Worm (Caenorhabditis elegans): ENCODE results near the gene glrx-22.

glrx-22 gene

DNA sequence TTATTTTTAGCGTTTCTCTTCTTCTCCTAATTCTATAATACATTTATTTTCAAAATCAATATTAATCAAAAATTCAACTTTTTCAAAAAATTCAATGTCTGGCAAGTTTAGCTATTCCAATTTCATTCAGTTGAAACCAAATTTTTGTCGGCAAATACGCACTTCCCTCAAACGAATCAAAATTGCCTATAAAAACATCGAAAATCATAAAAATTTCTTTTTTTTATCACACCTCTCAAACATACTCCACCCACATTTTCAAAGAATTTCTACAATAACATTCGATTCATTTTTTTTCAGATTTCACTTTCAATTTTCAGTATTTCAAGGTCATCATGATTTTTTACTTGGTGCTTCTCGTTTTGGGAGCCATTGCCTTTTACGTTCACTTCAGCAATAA lies 41.9 kb downstream of the glrx-22 start, which contains the start of gene faah-1:
faah-1 (plus strand) TSS at position 301 of the 400 bp plus-strand sequence.
- TF ChIP-seq daf-16 (GFP tag; optimal IDR thresholded peaks at IDR 0.05) = no peak
- no peak for TF ChIP-seq daf-16 (tag; optimal IDR thresholded peaks at IDR 0.05)
- no peak for TF ChIP-seq F49E8.2 (tag; optimal IDR thresholded peaks at IDR 0.05; ENCODE audit: borderline replicate concordance)
- no peak for TF ChIP-seq lsy-2 (tag; optimal IDR thresholded peaks at IDR 0.05)
- TF ChIP-seq nhr-10 (tag; optimal IDR thresholded peaks at IDR 0.05) = no peak
- no peak for TF ChIP-seq lim-7 (GFP tag; IDR thresholded peaks at IDR 0.05)
- no peak for TF ChIP-seq sdz-12 (GFP tag; optimal IDR thresholded peaks at IDR 0.05)
- no peak for TF ChIP-seq ceh-82 (tag; optimal IDR thresholded peaks at IDR 0.05)
- no peak for TF ChIP-seq ceh-62 (tag; optimal IDR thresholded peaks at IDR 0.05)
- TF ChIP-seq ceh-28 (tag; optimal IDR thresholded peaks at IDR 0.05) = no peak
- no peak for TF ChIP-seq set-16 (GFP tag; IDR thresholded peaks at IDR 0.05)
- TF ChIP-seq hif-1 (tag; optimal IDR thresholded peaks at IDR 0.05) = no peak
- TF ChIP-seq dmd-9 (GFP tag; IDR thresholded peaks at IDR 0.05) = no peak
- TF ChIP-seq daf-8 (GFP tag; IDR thresholded peaks at IDR 0.05) = no peak
- no peak for TF ChIP-seq nhr-25 (tag; optimal IDR thresholded peaks at IDR 0.05; ENCODE audit: borderline replicate concordance, insufficient read depth)
- no peak for TF ChIP-seq nhr-42 (GFP tag; IDR thresholded peaks at IDR 0.05)

DNA sequence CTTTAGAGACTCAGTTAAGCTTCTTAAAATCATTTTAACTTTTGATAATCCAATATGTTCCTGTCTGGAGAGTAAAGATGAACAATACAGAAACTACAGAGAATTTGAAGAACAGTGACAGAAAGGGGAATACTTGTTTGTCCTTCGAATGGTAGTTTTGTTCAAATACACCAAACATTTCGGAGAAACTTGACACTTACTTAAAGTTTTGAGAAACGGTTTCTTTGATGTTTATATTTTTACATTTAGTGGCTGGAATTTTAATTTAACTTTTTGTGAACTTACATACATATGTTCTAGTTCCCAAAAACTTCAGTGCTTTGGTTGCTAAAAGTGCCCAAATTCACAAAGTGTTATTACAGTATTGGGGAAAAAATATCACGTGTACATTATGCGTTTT lies 43.9 kb downstream of the glrx-22 start, which contains the start of gene B0218.5:
B0218.5 (minus strand) TSS at position 101 of the 400 bp plus-strand sequence.
- TF ChIP-seq nhr-76 (tag; optimal IDR thresholded peaks at IDR 0.05) (no peak), mdt-29 (GFP tag; IDR thresholded peaks at IDR 0.05) (no peak), fos-1 (tag; optimal IDR thresholded peaks at IDR 0.05) (no peak)

DNA sequence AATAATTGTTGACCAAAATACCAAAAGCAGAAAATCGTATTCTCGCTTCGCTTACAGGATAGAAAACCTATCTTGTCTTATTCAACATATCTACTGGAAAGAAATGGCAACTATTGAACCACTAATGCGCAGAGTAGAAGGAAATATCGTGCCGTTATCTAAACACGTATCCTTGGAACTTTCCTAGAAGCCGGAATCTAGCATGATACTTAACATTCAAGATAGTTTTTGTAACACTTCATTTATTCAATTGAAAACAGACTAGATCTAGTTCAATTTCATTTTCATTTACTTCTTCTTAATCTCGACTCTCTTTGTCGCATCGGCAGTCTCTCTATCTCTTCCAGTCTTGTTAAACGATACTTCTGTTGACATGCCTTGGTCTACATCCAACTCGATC lies 46.1 kb downstream of the glrx-22 start:
- TF ChIP-seq aha-1 (tag) (peak; percentile 54), unc-62 (GFP tag; optimal IDR thresholded peaks at IDR 0.05 in 1 of 2) (peak in 1 of 2 experiments; percentile 66), unc-62 (tag; optimal IDR thresholded peaks at IDR 0.05) (no peak), mes-2 (tag; optimal IDR thresholded peaks at IDR 0.05; ENCODE audit: poor library complexity, severe bottlenecking) (peak; percentile 28), nhr-42 (GFP tag; IDR thresholded peaks at IDR 0.05) (no peak), Y75B8A.6 (GFP tag; IDR thresholded peaks at IDR 0.05) (no peak)

DNA sequence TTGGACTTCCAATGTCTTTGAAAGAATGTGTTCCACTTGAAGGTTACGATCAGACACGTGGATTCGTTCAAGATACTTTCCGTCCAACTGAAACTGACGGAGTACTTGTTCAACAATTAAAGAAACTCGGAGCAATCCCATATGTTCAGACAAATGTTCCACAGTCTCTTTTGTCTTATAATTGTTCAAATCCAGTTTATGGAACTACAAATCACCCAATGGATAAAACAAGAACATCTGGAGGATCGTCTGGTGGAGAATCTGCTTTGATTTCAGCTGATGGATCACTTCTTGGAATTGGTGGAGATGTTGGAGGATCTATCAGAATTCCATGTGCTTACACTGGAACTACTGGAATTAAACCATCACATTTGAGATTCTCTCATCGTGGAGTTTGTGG lies 47.9 kb downstream of the glrx-22 start:
- TF ChIP-seq F26F4.8 (GFP tag; conservative IDR thresholded peaks at IDR 0.05) (no peak), unc-62 (GFP tag; optimal IDR thresholded peaks at IDR 0.05 in 1 of 2) (peak in 1 of 2 experiments; percentile 93), unc-62 (tag; optimal IDR thresholded peaks at IDR 0.05) (no peak), ZK337.2 (GFP tag; IDR thresholded peaks at IDR 0.05) (no peak)

DNA sequence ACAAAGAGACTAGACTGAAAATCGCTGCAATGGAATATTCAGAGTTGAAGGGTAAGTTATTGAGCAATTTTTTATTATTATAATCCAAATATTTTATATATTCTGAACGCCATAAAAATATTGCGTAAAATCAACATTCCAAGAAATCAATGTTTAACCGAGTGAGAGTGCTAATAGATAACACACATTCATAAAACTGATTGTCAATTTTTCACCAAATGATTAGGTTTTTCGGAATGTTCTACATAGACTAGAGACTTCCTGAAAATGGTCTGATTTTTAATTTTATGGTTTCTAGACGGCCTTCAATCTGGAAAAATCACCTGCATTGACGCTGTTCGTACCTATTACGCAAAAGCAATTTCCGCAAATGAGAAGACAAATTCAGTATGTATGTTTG lies 48.3 kb downstream of the glrx-22 start:
- TF ChIP-seq spr-1 (tag; optimal IDR thresholded peaks at IDR 0.05) = no peak
- no peak for TF ChIP-seq hif-1 (tag; optimal IDR thresholded peaks at IDR 0.05)
- TF ChIP-seq snpc-1.2 (GFP tag; IDR thresholded peaks at IDR 0.05) = no peak
- peak; percentile 11 for TF ChIP-seq hlh-11 (tag; optimal IDR thresholded peaks at IDR 0.05)
- no peak for TF ChIP-seq snpc-4 (tag; optimal IDR thresholded peaks at IDR 0.05)
- no peak for TF ChIP-seq F10B5.3 (tag; optimal IDR thresholded peaks at IDR 0.05)
- TF ChIP-seq daf-16 (GFP tag; optimal IDR thresholded peaks at IDR 0.05) = no peak
- TF ChIP-seq daf-16 (tag; optimal IDR thresholded peaks at IDR 0.05) = peak; percentile 49
- no peak for TF ChIP-seq ZK337.2 (GFP tag; IDR thresholded peaks at IDR 0.05)
- peak; percentile 21 for TF ChIP-seq dve-1 (tag; optimal IDR thresholded peaks at IDR 0.05; ENCODE audit: insufficient read depth)
- TF ChIP-seq pqm-1 (tag; optimal IDR thresholded peaks at IDR 0.05) = peak; percentile 54
- TF ChIP-seq dmd-6 (GFP tag; IDR thresholded peaks at IDR 0.05) = 0 out of 2 replicates have a peak, but pooled peaks have one; percentile 9
- TF ChIP-seq nhr-28 (tag; optimal IDR thresholded peaks at IDR 0.05) = peak; percentile 53
- no peak for TF ChIP-seq madf-9 (GFP tag; conservative IDR thresholded peaks at IDR 0.05)
